Worm (Caenorhabditis elegans) whole organism, young adult: ENCODE results near the gene ins-35.

Source experiments
- B0019.2 ChIP-seq: fragments of 200-800 bp; sonication (Bioruptor generic); conservative IDR thresholded peaks from 2 replicates; pipeline ENCODE4 v1.3.6; 2022; ENCODE audit warnings: missing genetic modification reagents, missing genetic modification characterization, missing compliant biosample characterization
- B0336.3 ChIP-seq: fragments of 200-800 bp; sonication (Bioruptor generic); IDR thresholded peaks from 2 replicates; pipeline ENCODE4 v1.3.6; 2022; ENCODE audit warnings: missing genetic modification characterization, missing compliant biosample characterization
- C06A6.2 ChIP-seq: fragments of 200-800 bp; sonication (Bioruptor generic); conservative IDR thresholded peaks from 2 replicates; pipeline ENCODE4 v1.3.6; 2022; ENCODE audit warnings: missing genetic modification characterization, missing compliant biosample characterization
- D2030.7 ChIP-seq: fragments of 200-800 bp; sonication (Bioruptor generic); IDR thresholded peaks from 2 replicates; pipeline ENCODE4 v1.3.6; 2022; ENCODE audit warnings: missing genetic modification reagents, missing genetic modification characterization, missing compliant biosample characterization
- F23B12.7 ChIP-seq: sonication (generic microtip); optimal IDR thresholded peaks from 2 replicates; lab custom pipeline; 2017; ENCODE audit warnings: missing genetic modification characterization, mild to moderate bottlenecking, missing compliant biosample characterization, antibody characterized with exemption, moderate library complexity; ENCODE audit not compliant: insufficient read depth
- F39B2.1 ChIP-seq: fragments of 200-800 bp; sonication (Bioruptor generic); IDR thresholded peaks from 2 replicates; pipeline ENCODE4 v1.3.6; 2022; ENCODE audit warnings: missing genetic modification reagents, missing genetic modification characterization, missing compliant biosample characterization
- F49E8.2 ChIP-seq: sonication (generic microtip); optimal IDR thresholded peaks from 3 replicates; lab custom pipeline; 2017; ENCODE audit warnings: missing genetic modification characterization, mild to moderate bottlenecking, missing compliant biosample characterization, antibody characterized with exemption, moderate library complexity; ENCODE audit not compliant: insufficient read depth
- K11D2.4 ChIP-seq: fragments of 200-800 bp; sonication (Bioruptor generic); IDR thresholded peaks from 2 replicates; pipeline ENCODE4 v1.3.6; 2022; ENCODE audit warnings: missing genetic modification reagents, missing genetic modification characterization, missing compliant biosample characterization
- T07F8.4 ChIP-seq: sonication (generic microtip); optimal IDR thresholded peaks from 2 replicates; lab custom pipeline; 2016; ENCODE audit warnings: mild to moderate bottlenecking, missing genetic modification characterization, moderate library complexity, missing compliant biosample characterization
- T26A5.8 ChIP-seq: sonication (generic microtip); optimal IDR thresholded peaks from 2 replicates; lab custom pipeline; 2016; ENCODE audit warnings: missing genetic modification characterization, missing compliant biosample characterization
- Y79H2A.3 ChIP-seq: fragments of 200-800 bp; sonication (Bioruptor generic); conservative IDR thresholded peaks from 2 replicates; pipeline ENCODE4 v1.3.6; 2022; ENCODE audit warnings: missing genetic modification reagents, missing genetic modification characterization, missing compliant biosample characterization
- aptf-3 ChIP-seq: fragments of 200-800 bp; sonication (Bioruptor generic); IDR thresholded peaks from 2 replicates; pipeline ENCODE4 v1.3.6; 2022; ENCODE audit warnings: missing genetic modification characterization, missing compliant biosample characterization
- bed-1 ChIP-seq: fragments of 200-800 bp; sonication (Bioruptor generic); IDR thresholded peaks from 2 replicates; pipeline ENCODE4 v1.3.6; 2022; ENCODE audit warnings: missing genetic modification reagents, missing genetic modification characterization, missing compliant biosample characterization
- cebp-1 ChIP-seq, 2 experiments: fragments of 200-800 bp in 1 of 2; sonication (Bioruptor generic) in 1 of 2; sonication (generic microtip) in 1 of 2; IDR thresholded peaks in 1 of 2; optimal IDR thresholded peaks in 1 of 2; 2 replicates each; pipeline versions ENCODE4 v1.3.6 to Lab custom; 2017 to 2022; ENCODE audit warnings: missing compliant biosample characterization in 2 of 2, missing genetic modification characterization in 2 of 2, mild to moderate bottlenecking in 1 of 2, missing genetic modification reagents in 1 of 2, moderate library complexity in 1 of 2
- ceh-79 ChIP-seq: sonication (generic microtip); optimal IDR thresholded peaks from 2 replicates; lab custom pipeline; 2017; ENCODE audit warnings: mild to moderate bottlenecking, missing genetic modification characterization, missing compliant biosample characterization
- chd-7 ChIP-seq: sonication (generic microtip); optimal IDR thresholded peaks from 2 replicates; lab custom pipeline; 2016; ENCODE audit warnings: mild to moderate bottlenecking, missing genetic modification characterization, moderate library complexity, missing compliant biosample characterization
- die-1 ChIP-seq: sonication (generic microtip); optimal IDR thresholded peaks from 2 replicates; lab custom pipeline; 2016; ENCODE audit warnings: missing genotype, mild to moderate bottlenecking, missing genetic modification characterization, missing compliant biosample characterization
- efl-1 ChIP-seq: fragments of 150-350 bp; optimal IDR thresholded peaks from 2 replicates; lab custom pipeline; 2014; ENCODE audit warnings: missing biosample characterization, missing genetic modification reagents, missing genetic modification characterization
- egl-18 ChIP-seq: fragments of 200-800 bp; sonication (Bioruptor generic); IDR thresholded peaks from 2 replicates; pipeline ENCODE4 v1.3.6; 2022; ENCODE audit warnings: missing genetic modification reagents, missing genetic modification characterization, missing compliant biosample characterization
- egl-44 ChIP-seq: fragments of 200-800 bp; sonication (Bioruptor generic); IDR thresholded peaks from 2 replicates; pipeline ENCODE4 v1.3.6; 2022; ENCODE audit warnings: missing genetic modification reagents, missing genetic modification characterization, missing compliant biosample characterization
- fkh-3 ChIP-seq: sonication (generic microtip); optimal IDR thresholded peaks from 2 replicates; lab custom pipeline; 2016; ENCODE audit warnings: mild to moderate bottlenecking, missing genetic modification characterization, missing compliant biosample characterization
- let-526 ChIP-seq: fragments of 200-800 bp; sonication (Bioruptor generic); IDR thresholded peaks from 2 replicates; pipeline ENCODE4 v1.3.6; 2022; ENCODE audit warnings: missing genetic modification reagents, missing genetic modification characterization, missing compliant biosample characterization
- lin-35 ChIP-seq, 3 experiments: fragments of 150-350 bp in 2 of 3; sonication (generic microtip) in 1 of 3; optimal IDR thresholded peaks; 2 replicates each; lab custom pipeline; 2014 to 2018; ENCODE audit warnings: missing biosample characterization in 3 of 3, missing genetic modification characterization in 3 of 3, missing genetic modification reagents in 3 of 3
- lir-1 ChIP-seq: fragments of 200-800 bp; sonication (Bioruptor generic); conservative IDR thresholded peaks from 2 replicates; pipeline ENCODE4 v1.3.6; 2022; ENCODE audit warnings: missing genetic modification reagents, missing genetic modification characterization, missing compliant biosample characterization
- mcd-1 ChIP-seq: fragments of 200-800 bp; sonication (Bioruptor generic); IDR thresholded peaks from 2 replicates; pipeline ENCODE4 v1.3.6; 2022; ENCODE audit warnings: missing genetic modification reagents, missing genetic modification characterization, missing compliant biosample characterization
- nfya-1 ChIP-seq: sonication (generic microtip); optimal IDR thresholded peaks from 2 replicates; lab custom pipeline; 2017; ENCODE audit warnings: antibody characterized with exemption, missing compliant biosample characterization, missing genetic modification characterization, borderline replicate concordance; ENCODE audit not compliant: insufficient read depth
- nfyb-1 ChIP-seq: fragments of 200-800 bp; sonication (Bioruptor generic); IDR thresholded peaks from 2 replicates; pipeline ENCODE4 v1.3.6; 2022; ENCODE audit warnings: missing genetic modification reagents, missing genetic modification characterization, missing compliant biosample characterization
- nhr-120 ChIP-seq: fragments of 200-800 bp; sonication (Bioruptor generic); IDR thresholded peaks from 2 replicates; pipeline ENCODE4 v1.3.6; 2022; ENCODE audit warnings: missing genetic modification characterization, missing compliant biosample characterization
- nhr-27 ChIP-seq: fragments of 200-800 bp; sonication (Bioruptor generic); optimal IDR thresholded peaks from 2 replicates; lab custom pipeline; 2018; ENCODE audit warnings: mild to moderate bottlenecking, missing genetic modification characterization, moderate library complexity, missing compliant biosample characterization
- nhr-90 ChIP-seq: sonication (generic microtip); optimal IDR thresholded peaks from 2 replicates; lab custom pipeline; 2016; ENCODE audit warnings: missing genotype, mild to moderate bottlenecking, missing genetic modification characterization, missing compliant biosample characterization
- pbrm-1 ChIP-seq: fragments of 200-800 bp; sonication (Bioruptor generic); IDR thresholded peaks from 2 replicates; pipeline ENCODE4 v1.3.6; 2022; ENCODE audit warnings: missing genetic modification reagents, missing genetic modification characterization, missing compliant biosample characterization
- repo-1 ChIP-seq: sonication (generic microtip); optimal IDR thresholded peaks from 2 replicates; lab custom pipeline; 2017; ENCODE audit warnings: mild to moderate bottlenecking, missing genetic modification characterization, missing compliant biosample characterization
- sdz-38 ChIP-seq: sonication (generic microtip); optimal IDR thresholded peaks from 2 replicates; lab custom pipeline; 2016; ENCODE audit warnings: missing genotype, missing genetic modification characterization, missing compliant biosample characterization
- tbx-9 ChIP-seq: sonication (generic microtip); optimal IDR thresholded peaks from 2 replicates; lab custom pipeline; 2016; ENCODE audit warnings: borderline replicate concordance, missing genetic modification characterization, inconsistent platforms, missing compliant biosample characterization
- unc-130 ChIP-seq: sonication (generic microtip); optimal IDR thresholded peaks from 2 replicates; lab custom pipeline; 2016; ENCODE audit warnings: missing genetic modification reagents, missing genetic modification characterization, missing compliant biosample characterization
- unc-62 ChIP-seq: fragments of 150-350 bp; optimal IDR thresholded peaks from 2 replicates; lab custom pipeline; 2014; ENCODE audit warnings: missing biosample characterization, missing genetic modification reagents, missing genetic modification characterization
- zfh-2 ChIP-seq: fragments of 200-800 bp; sonication (Bioruptor generic); conservative IDR thresholded peaks from 2 replicates; pipeline ENCODE4 v1.3.6; 2022; ENCODE audit warnings: missing genetic modification reagents, missing genetic modification characterization, missing compliant biosample characterization
- ztf-26 ChIP-seq: sonication (generic microtip); optimal IDR thresholded peaks from 2 replicates; lab custom pipeline; 2017; ENCODE audit warnings: missing genetic modification characterization, missing compliant biosample characterization
- ztf-28 ChIP-seq: fragments of 200-800 bp; sonication (Bioruptor generic); IDR thresholded peaks from 2 replicates; pipeline ENCODE4 v1.3.6; 2022; ENCODE audit warnings: missing genetic modification reagents, missing genetic modification characterization, missing compliant biosample characterization

ins-35 gene

ce11 chrV:20375236-20375635, at the start of gene ins-35:
Gene ins-35, plus strand, starts transcription at chrV:20375536.
- no peak for TF ChIP-seq lin-35 (GFP tag; optimal IDR thresholded peaks at IDR 0.05; lab: Kevin White, UChicago)
- TF ChIP-seq ztf-28 (GFP tag; lab: Robert Waterston, UW): no peak
- no peak for TF ChIP-seq repo-1 (tag; lab: Kevin White, UChicago)
- no peak for TF ChIP-seq B0019.2 (GFP tag; lab: Robert Waterston, UW)
- no peak for TF ChIP-seq nfyb-1 (GFP tag; lab: Robert Waterston, UW)
- no peak for TF ChIP-seq cebp-1 (GFP tag; IDR thresholded peaks at IDR 0.05; lab: Robert Waterston, UW)
- TF ChIP-seq cebp-1 (tag; optimal IDR thresholded peaks at IDR 0.05; lab: Kevin White, UChicago): no peak
- TF ChIP-seq Y79H2A.3: no peak
- TF ChIP-seq die-1 (tag; lab: Kevin White, UChicago): no peak
- TF ChIP-seq let-526 (GFP tag; lab: Robert Waterston, UW): no peak
- no peak for TF ChIP-seq T26A5.8 (tag; lab: Kevin White, UChicago)

ce11 chrV:20335264-20335663, 40.1 kb upstream of the ins-35 start, which contains the start of gene Y38H6A.5:
Gene Y38H6A.5, minus strand, starts transcription at chrV:20335364.
- TF ChIP-seq ceh-79 (tag; lab: Kevin White, UChicago): no peak
- TF ChIP-seq, all 124 proteins: peak for 0

DNA sequence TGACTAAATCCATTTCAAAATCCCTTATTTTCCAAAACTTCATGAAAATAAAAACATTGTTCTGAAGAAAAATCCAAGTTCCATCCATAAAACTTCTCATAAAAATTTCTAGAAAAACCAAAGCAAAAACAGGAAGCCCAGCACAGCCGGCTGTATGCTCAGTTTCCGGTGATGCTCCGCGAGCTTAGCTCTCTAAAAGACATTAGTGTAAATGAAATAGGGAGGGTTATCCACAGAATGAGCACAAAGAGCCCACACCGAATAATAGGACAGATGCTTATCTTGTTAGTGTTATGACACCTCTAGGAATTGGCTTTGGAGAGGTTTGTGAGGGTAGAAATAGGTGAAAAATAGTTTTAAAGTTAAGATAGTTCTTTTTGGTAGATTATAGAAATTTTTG, 37.3 kb upstream of the ins-35 start:
- no peak for TF ChIP-seq T07F8.4
- TF ChIP-seq F23B12.7 (tag; lab: Kevin White, UChicago): no peak
- no peak for TF ChIP-seq sdz-38
- TF ChIP-seq ceh-79 (tag; lab: Kevin White, UChicago): no peak
- TF ChIP-seq egl-18: no peak
- no peak for TF ChIP-seq B0336.3 (GFP tag; lab: Robert Waterston, UW)
- TF ChIP-seq zfh-2: no peak
- no peak for TF ChIP-seq unc-130 (GFP tag; lab: Kevin White, UChicago)
- no peak for TF ChIP-seq lir-1 (GFP tag; lab: Robert Waterston, UW)
- TF ChIP-seq nhr-27 (tag; lab: Kevin White, UChicago): no peak
- no peak for TF ChIP-seq D2030.7 (GFP tag; lab: Robert Waterston, UW)
- no peak for TF ChIP-seq egl-44
- TF ChIP-seq chd-7 (tag; lab: Kevin White, UChicago): no peak

ce11 chrV:20338870-20339269, 36.5 kb upstream of the ins-35 start:
- no peak for TF ChIP-seq K11D2.4 (GFP tag; lab: Robert Waterston, UW)
- TF ChIP-seq F39B2.1 (GFP tag; lab: Robert Waterston, UW): no peak
- no peak for TF ChIP-seq fkh-3 (tag; lab: Kevin White, UChicago)
- TF ChIP-seq ztf-26 (tag; lab: Kevin White, UChicago): no peak
- TF ChIP-seq aptf-3 (GFP tag; lab: Robert Waterston, UW): no peak
- no peak for TF ChIP-seq tbx-9
- TF ChIP-seq efl-1 (GFP tag; lab: Kevin White, UChicago): no peak
- TF ChIP-seq mcd-1 (GFP tag; lab: Robert Waterston, UW): no peak
- no peak for TF ChIP-seq nhr-120
- TF ChIP-seq bed-1 (GFP tag; lab: Robert Waterston, UW): no peak
- TF ChIP-seq nfya-1: no peak
- no peak for TF ChIP-seq nhr-90 (tag; lab: Kevin White, UChicago)
- TF ChIP-seq unc-62: no peak
- no peak for TF ChIP-seq F49E8.2 (tag; lab: Kevin White, UChicago)
- TF ChIP-seq lir-1 (GFP tag; lab: Robert Waterston, UW): no peak
- TF ChIP-seq pbrm-1: no peak
- no peak for TF ChIP-seq C06A6.2 (GFP tag; lab: Robert Waterston, UW)
